Fruit fly (Drosophila melanogaster): Measurements from ENCODE around the gene CheA84a.
A peak's percentile ranks its signal among the peaks of the same experiment; 100 is the strongest.

Gene CheA84a

DNA sequence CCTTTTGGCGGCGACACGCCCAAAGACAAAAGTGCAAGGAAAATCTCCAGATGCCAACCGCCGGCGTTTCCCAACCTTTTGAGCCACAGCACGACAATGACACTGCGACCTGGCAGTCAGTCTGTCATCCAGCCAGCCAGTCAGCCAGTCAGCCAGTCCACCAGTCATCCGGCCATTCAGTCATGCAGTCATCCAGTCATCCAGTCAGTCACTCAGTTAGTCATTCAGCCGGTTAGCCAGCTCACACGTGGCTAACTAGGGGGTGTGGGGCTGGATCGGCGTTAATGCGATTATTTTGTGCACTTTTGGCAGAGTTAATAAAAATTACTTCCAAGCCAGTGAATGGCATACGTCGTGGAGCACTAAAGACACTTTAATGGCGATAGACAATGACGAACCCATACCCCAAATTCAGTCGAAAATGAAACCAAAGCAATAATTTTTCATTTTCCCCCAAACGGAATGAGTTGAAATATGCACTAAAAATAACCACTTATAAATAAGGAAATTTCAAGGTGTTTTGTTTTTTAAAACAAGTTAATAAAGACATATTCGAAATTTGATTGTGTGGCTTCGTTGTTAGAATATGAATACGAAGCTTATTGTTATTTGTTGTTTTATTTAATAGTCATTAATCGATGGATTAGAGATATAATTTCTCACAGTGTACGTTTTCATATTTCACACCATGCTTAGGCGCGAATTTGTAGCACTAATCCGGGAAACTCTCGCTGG, 20.3 kb upstream of the CheA84a start:
- TF ChIP-seq lola (GFP tag; optimal IDR thresholded peaks at IDR 0.05) (peak in 1 of 3 experiments; percentile 36), CG8281 (tag; optimal IDR thresholded peaks at IDR 0.05) (peak; percentile 95), CG11456 (GFP tag; IDR thresholded peaks at IDR 0.05) (no peak), Asciz (GFP tag; optimal IDR thresholded peaks at IDR 0.05) (peak; percentile 15), CG31441 (GFP tag; IDR thresholded peaks at IDR 0.05) (peak; percentile 39; the same call in 1 of the 2 replicates), CG11504 (tag; optimal IDR thresholded peaks at IDR 0.05) (peak; percentile 41), Hand (GFP tag; optimal IDR thresholded peaks at IDR 0.05) (no peak), CG30403 (GFP tag; optimal IDR thresholded peaks at IDR 0.05) (peak; percentile 8), CG17829 (tag; optimal IDR thresholded peaks at IDR 0.05) (no peak), CG8388 (GFP tag; optimal IDR thresholded peaks at IDR 0.05) (peak; percentile 6), PHDP (tag; optimal IDR thresholded peaks at IDR 0.05) (peak; percentile 15), nmo (GFP tag; optimal IDR thresholded peaks at IDR 0.05) (peak; percentile 12), bsh (GFP tag; optimal IDR thresholded peaks at IDR 0.05) (peak in 1 of 2 experiments; percentile 52), trem (tag; optimal IDR thresholded peaks at IDR 0.05) (peak; percentile 16), gcm2 (GFP tag; optimal IDR thresholded peaks at IDR 0.05) (no peak), Blimp-1 (GFP tag; optimal IDR thresholded peaks at IDR 0.05) (peak; percentile 31), grn (GFP tag; optimal IDR thresholded peaks at IDR 0.05) (no peak), Sox102F (GFP tag; optimal IDR thresholded peaks at IDR 0.05) (peak; percentile 30), fd3F (GFP tag; optimal IDR thresholded peaks at IDR 0.05) (no peak), CG2678 (tag; optimal IDR thresholded peaks at IDR 0.05) (peak; percentile 20), CG43689 (GFP tag; IDR thresholded peaks at IDR 0.05) (no peak), unpg (GFP tag; optimal IDR thresholded peaks at IDR 0.05) (peak; percentile 27), zen (tag; optimal IDR thresholded peaks at IDR 0.05) (peak; percentile 9), ttk (GFP tag; IDR thresholded peaks at IDR 0.05) (0 out of 2 replicates have a peak, but pooled peaks have one; percentile 37), CG14710 (tag; optimal IDR thresholded peaks at IDR 0.05) (peak; percentile 28), Xrp1 (GFP tag; IDR thresholded peaks at IDR 0.05) (peak; percentile 61), fd96Cb (tag; optimal IDR thresholded peaks at IDR 0.05) (peak; percentile 4), TFAM (GFP tag; optimal IDR thresholded peaks at IDR 0.05) (no peak), CG10979 (tag; optimal IDR thresholded peaks at IDR 0.05) (peak; percentile 51), CG10267 (tag; optimal IDR thresholded peaks at IDR 0.05) (peak; percentile 15), Opbp (GFP tag; IDR thresholded peaks at IDR 0.05; ENCODE audit: partially characterized antibody) (no peak), CG18262 (tag; optimal IDR thresholded peaks at IDR 0.05) (peak; percentile 53), CG12391 (tag; optimal IDR thresholded peaks at IDR 0.05) (peak; percentile 27), Med (GFP tag) (peak; percentile 29), phol (tag; optimal IDR thresholded peaks at IDR 0.05) (peak; percentile 30), Spps (tag; optimal IDR thresholded peaks at IDR 0.05) (peak; percentile 15), sens (GFP tag) (peak; percentile 73), CG9727 (GFP tag; optimal IDR thresholded peaks at IDR 0.05) (peak; percentile 11), CG13775 (GFP tag; optimal IDR thresholded peaks at IDR 0.05) (no peak), klu (GFP tag; IDR thresholded peaks at IDR 0.05) (0 out of 2 replicates have a peak, but pooled peaks have one; percentile 4), dmrt11E (tag; optimal IDR thresholded peaks at IDR 0.05) (peak; percentile 45), Gsc (GFP tag; IDR thresholded peaks at IDR 0.05) (no peak), dmrt99B (tag; optimal IDR thresholded peaks at IDR 0.05) (peak; percentile 41), gem (tag; optimal IDR thresholded peaks at IDR 0.05) (peak; percentile 57), CG2712 (tag; optimal IDR thresholded peaks at IDR 0.05) (peak; percentile 48), nerfin-2 (GFP tag; IDR thresholded peaks at IDR 0.05; ENCODE audit: partially characterized antibody) (no peak)
